Worm (Caenorhabditis elegans): Measurements from ENCODE around the gene T11G6.5.

ce11 chrIV:10889820-10890462 is 47.4 kb upstream of the T11G6.5 start, which contains the start of gene F13E9.15:
- TF ChIP-seq snpc-4 (tag; optimal IDR thresholded peaks at IDR 0.05) (no peak), lsy-2 (tag; optimal IDR thresholded peaks at IDR 0.05) (no peak), unc-62 (GFP tag; optimal IDR thresholded peaks at IDR 0.05) (no peak), unc-55 (GFP tag; optimal IDR thresholded peaks at IDR 0.05) (no peak), nhr-25 (tag; optimal IDR thresholded peaks at IDR 0.05) (no peak), ZK546.5 (tag; optimal IDR thresholded peaks at IDR 0.05) (no peak), ama-1 (optimal IDR thresholded peaks at IDR 0.05) (no peak), nhr-12 (tag; optimal IDR thresholded peaks at IDR 0.05) (no peak), aly-2 (tag; optimal IDR thresholded peaks at IDR 0.05) (no peak), ztf-11 (tag; optimal IDR thresholded peaks at IDR 0.05) (no peak), skn-1 (tag; optimal IDR thresholded peaks at IDR 0.05) (no peak)

Measured in whole organism, L2 larva.